Worm (Caenorhabditis elegans) whole organism, late embryonic: ENCODE measurements around the gene ift-139.

Source experiments
- dmd-4 ChIP-seq: sonication (generic microtip); optimal IDR thresholded peaks from 2 replicates; lab custom pipeline; 2016; ENCODE audit warnings: borderline replicate concordance, missing genetic modification characterization, missing compliant biosample characterization
- hlh-6 ChIP-seq: sonication (generic microtip); optimal IDR thresholded peaks from 2 replicates; lab custom pipeline; 2016; ENCODE audit warnings: missing genotype, missing genetic modification characterization, missing compliant biosample characterization
- tbx-2 ChIP-seq: sonication (generic microtip); optimal IDR thresholded peaks from 2 replicates; lab custom pipeline; 2016; ENCODE audit warnings: missing genetic modification characterization, missing compliant biosample characterization

- TF ChIP-seq hlh-6 (tag; lab: Kevin White, UChicago) = no peak
- no peak for TF ChIP-seq tbx-2 (tag; lab: Kevin White, UChicago)
- TF ChIP-seq dmd-4 (tag; lab: Kevin White, UChicago) = no peak
These were observed 17.5 kb upstream of the ift-139 start, which contains the start of gene clc-10 for ce11 chrIII:6056770-6057169.
